Worm (Caenorhabditis elegans): ENCODE measurements around the gene apa-2.

The apa-2 gene

ce11 chrX:9300379-9300778, 38.1 kb upstream of the apa-2 start:
- TF ChIP-seq unc-39 (tag; optimal IDR thresholded peaks at IDR 0.05): no peak
- peak; percentile 21 for TF ChIP-seq nhr-129 (tag; optimal IDR thresholded peaks at IDR 0.05)

DNA sequence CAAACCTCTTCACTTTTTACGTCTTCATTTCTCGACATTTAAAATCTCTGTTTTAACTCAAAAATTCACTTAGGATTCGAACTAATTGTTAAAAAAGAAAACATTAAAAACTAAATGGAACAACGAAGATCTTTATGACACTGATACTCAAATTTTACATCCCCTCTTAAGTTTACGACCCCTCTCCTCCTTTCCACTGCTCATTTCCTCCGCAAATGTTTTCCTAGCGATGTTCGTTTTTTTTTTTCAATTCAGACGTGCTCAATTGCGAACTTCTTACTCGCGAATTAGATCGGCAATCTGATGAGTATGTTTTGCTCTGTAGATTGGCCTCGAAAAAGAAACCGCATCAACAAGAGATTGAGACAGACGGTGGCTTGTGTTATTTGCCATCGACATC, 35.7 kb upstream of the apa-2 start:
- TF ChIP-seq lin-39 (tag; optimal IDR thresholded peaks at IDR 0.05) (no peak), blmp-1 (tag; optimal IDR thresholded peaks at IDR 0.05; ENCODE audit: insufficient read depth) (no peak), lsy-2 (tag; optimal IDR thresholded peaks at IDR 0.05) (no peak), snpc-4 (tag; optimal IDR thresholded peaks at IDR 0.05) (no peak), skn-1 (tag; optimal IDR thresholded peaks at IDR 0.05) (no peak), unc-39 (tag; optimal IDR thresholded peaks at IDR 0.05) (no peak)

ce11 chrX:9303422-9303821, 35.1 kb upstream of the apa-2 start, which contains the start of gene tmc-2:
tmc-2 (plus strand) TSS chrX:9303722.
- TF ChIP-seq snpc-4 (tag; optimal IDR thresholded peaks at IDR 0.05) (no peak), fos-1 (tag; optimal IDR thresholded peaks at IDR 0.05) (no peak)

- TF ChIP-seq ztf-4 (tag; optimal IDR thresholded peaks at IDR 0.05) (no peak), nhr-21 (tag; optimal IDR thresholded peaks at IDR 0.05) (no peak), snpc-4 (tag; optimal IDR thresholded peaks at IDR 0.05) (no peak), lin-13 (GFP tag; optimal IDR thresholded peaks at IDR 0.05) (no peak), nhr-77 (tag; optimal IDR thresholded peaks at IDR 0.05) (no peak), R02D3.7 (tag; optimal IDR thresholded peaks at IDR 0.05) (no peak), unc-62 (GFP tag; optimal IDR thresholded peaks at IDR 0.05) (no peak), sem-4 (tag; optimal IDR thresholded peaks at IDR 0.05) (no peak), blmp-1 (tag; optimal IDR thresholded peaks at IDR 0.05; ENCODE audit: insufficient read depth) (no peak), nhr-12 (tag; optimal IDR thresholded peaks at IDR 0.05) (no peak), alr-1 (tag; optimal IDR thresholded peaks at IDR 0.05) (no peak), ama-1 (optimal IDR thresholded peaks at IDR 0.05) (no peak), nhr-6 (tag; optimal IDR thresholded peaks at IDR 0.05) (no peak), mdl-1 (tag; optimal IDR thresholded peaks at IDR 0.05) (no peak)
Observed at ce11 chrX:9311225-9311624, 27.2 kb upstream of the apa-2 start, which contains the start of gene H29C22.1. H29C22.1 (minus strand) TSS chrX:9311325.

DNA sequence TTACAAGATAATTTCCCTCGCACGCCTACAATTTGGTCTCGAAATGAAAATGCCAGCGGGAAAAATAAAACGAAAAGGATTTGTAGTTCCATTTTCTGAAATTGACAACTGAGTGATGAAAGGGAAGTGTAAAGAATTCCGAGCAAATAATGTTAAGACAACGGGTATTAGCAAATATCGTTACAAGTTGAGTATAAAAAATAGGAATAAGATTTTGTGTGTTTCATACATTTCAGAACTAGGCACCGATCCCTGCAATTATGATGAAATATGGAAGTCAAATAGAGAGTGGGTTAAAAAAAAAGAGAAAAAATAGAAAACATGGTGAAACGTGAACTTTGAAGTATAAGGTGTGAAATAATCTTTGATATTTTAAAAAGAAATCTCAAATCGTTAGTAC, 24.1 kb upstream of the apa-2 start, which contains the start of gene ttr-38:
Gene ttr-38, minus strand, starts transcription at position 101 of the 400 bp plus-strand sequence.
- TF ChIP-seq nhr-12 (tag; optimal IDR thresholded peaks at IDR 0.05): no peak
- no peak for TF ChIP-seq sma-9 (GFP tag; optimal IDR thresholded peaks at IDR 0.05)
- no peak for TF ChIP-seq sma-9 (tag; optimal IDR thresholded peaks at IDR 0.05)
- no peak for TF ChIP-seq zag-1 (tag; optimal IDR thresholded peaks at IDR 0.05)
- TF ChIP-seq lin-13 (GFP tag; optimal IDR thresholded peaks at IDR 0.05): no peak
- no peak for TF ChIP-seq nhr-129 (tag; optimal IDR thresholded peaks at IDR 0.05)
- TF ChIP-seq elt-3 (tag; optimal IDR thresholded peaks at IDR 0.05): no peak
- no peak for TF ChIP-seq lsy-2 (tag; optimal IDR thresholded peaks at IDR 0.05)
- TF ChIP-seq crh-2 (tag; optimal IDR thresholded peaks at IDR 0.05): no peak
- TF ChIP-seq unc-62 (GFP tag; optimal IDR thresholded peaks at IDR 0.05): no peak

- TF ChIP-seq elt-3 (tag; optimal IDR thresholded peaks at IDR 0.05) (no peak), R02D3.7 (tag; optimal IDR thresholded peaks at IDR 0.05) (no peak), gmeb-1 (tag; optimal IDR thresholded peaks at IDR 0.05) (no peak), Y55F3AM.14 (GFP tag; optimal IDR thresholded peaks at IDR 0.05) (no peak), nhr-21 (tag; optimal IDR thresholded peaks at IDR 0.05) (no peak), nhr-25 (tag; optimal IDR thresholded peaks at IDR 0.05) (no peak), lin-39 (tag; optimal IDR thresholded peaks at IDR 0.05) (no peak), ceh-16 (tag; optimal IDR thresholded peaks at IDR 0.05) (no peak), crh-2 (tag; optimal IDR thresholded peaks at IDR 0.05) (no peak), zag-1 (tag; optimal IDR thresholded peaks at IDR 0.05) (no peak), fos-1 (tag; optimal IDR thresholded peaks at IDR 0.05) (no peak), lin-11 (tag; optimal IDR thresholded peaks at IDR 0.05) (no peak), ztf-11 (tag; optimal IDR thresholded peaks at IDR 0.05) (no peak), unc-62 (GFP tag; optimal IDR thresholded peaks at IDR 0.05) (no peak), mab-5 (tag; optimal IDR thresholded peaks at IDR 0.05) (no peak), nhr-23 (tag; optimal IDR thresholded peaks at IDR 0.05) (no peak), aly-2 (tag; optimal IDR thresholded peaks at IDR 0.05) (no peak), peb-1 (tag; optimal IDR thresholded peaks at IDR 0.05) (no peak), sma-9 (GFP tag; optimal IDR thresholded peaks at IDR 0.05) (no peak), sma-9 (tag; optimal IDR thresholded peaks at IDR 0.05) (no peak)
Observed at ce11 chrX:9319080-9319479, 19.4 kb upstream of the apa-2 start, which contains the start of gene npr-7. npr-7 (minus strand) TSS chrX:9319180.
